Fruit fly (Drosophila melanogaster) whole organism, embryonic: ENCODE data around the gene NANS.

Experiments
- Adf1 ChIP-seq: fragments of 200-800 bp; sonication (Bioruptor generic); IDR thresholded peaks from 2 replicates; pipeline ENCODE4 v1.3.6; 2022; ENCODE audit warnings: missing biosample characterization, missing genetic modification characterization
- Atf6 ChIP-seq: fragments of 200-800 bp; sonication (Bioruptor generic); IDR thresholded peaks from 2 replicates; pipeline ENCODE4 v1.3.6; 2022; ENCODE audit warnings: missing biosample characterization, missing genetic modification characterization
- CG10209 ChIP-seq: fragments of 200-800 bp; sonication (Bioruptor generic); optimal IDR thresholded peaks from 3 replicates; lab custom pipeline; 2017; ENCODE audit warnings: missing biosample characterization, mild to moderate bottlenecking, missing genetic modification characterization, missing genetic modification reagents
- CG12391 ChIP-seq: fragments of 200-800 bp; sonication (Bioruptor generic); optimal IDR thresholded peaks from 3 replicates; lab custom pipeline; 2018; ENCODE audit warnings: missing biosample characterization, mild to moderate bottlenecking, missing genetic modification characterization, moderate library complexity
- CG12659 ChIP-seq: fragments of 200-800 bp; sonication (Bioruptor generic); optimal IDR thresholded peaks from 3 replicates; lab custom pipeline; 2017; ENCODE audit warnings: mild to moderate bottlenecking, missing biosample characterization, missing genetic modification reagents, missing genetic modification characterization
- CG13424 ChIP-seq: fragments of 200-800 bp; sonication (Bioruptor generic); optimal IDR thresholded peaks from 2 replicates; lab custom pipeline; 2019; ENCODE audit warnings: missing biosample characterization, mild to moderate bottlenecking, missing genetic modification characterization, moderate library complexity
- CG13775 ChIP-seq: fragments of 200-800 bp; sonication (Bioruptor generic); optimal IDR thresholded peaks from 3 replicates; lab custom pipeline; 2017; ENCODE audit warnings: missing biosample characterization, mild to moderate bottlenecking, missing genetic modification characterization
- CG13894 ChIP-seq: fragments of 200-800 bp; sonication (Bioruptor generic); optimal IDR thresholded peaks from 3 replicates; lab custom pipeline; 2018; ENCODE audit warnings: missing biosample characterization, mild to moderate bottlenecking, missing genetic modification characterization, moderate library complexity
- CG14050 ChIP-seq: fragments of 200-800 bp; sonication (Bioruptor generic); IDR thresholded peaks from 3 replicates; pipeline ENCODE4 v1.3.6; 2022; ENCODE audit warnings: missing biosample characterization, missing genetic modification characterization
- CG16815 ChIP-seq: fragments of 200-800 bp; sonication (Bioruptor generic); optimal IDR thresholded peaks from 3 replicates; lab custom pipeline; 2017; ENCODE audit warnings: missing biosample characterization, mild to moderate bottlenecking, missing genetic modification characterization
- CG17359 ChIP-seq: fragments of 200-800 bp; sonication (Bioruptor generic); optimal IDR thresholded peaks from 3 replicates; lab custom pipeline; 2018; ENCODE audit warnings: missing biosample characterization, mild to moderate bottlenecking, missing genetic modification characterization, moderate library complexity
- CG17912 ChIP-seq: fragments of 200-800 bp; sonication (Bioruptor generic); optimal IDR thresholded peaks from 2 replicates; lab custom pipeline; 2018; ENCODE audit warnings: missing biosample characterization, mild to moderate bottlenecking, missing genetic modification characterization
- CG18599 ChIP-seq: fragments of 200-800 bp; sonication (Bioruptor generic); optimal IDR thresholded peaks from 3 replicates; lab custom pipeline; 2017; ENCODE audit warnings: missing biosample characterization, missing genetic modification characterization, mild to moderate bottlenecking, moderate library complexity, missing genetic modification reagents
- CG3163 ChIP-seq: fragments of 200-800 bp; sonication (Bioruptor generic); optimal IDR thresholded peaks from 3 replicates; lab custom pipeline; 2016; ENCODE audit warnings: missing biosample characterization, missing genetic modification characterization
- CG34224 ChIP-seq: fragments of 200-800 bp; sonication (Bioruptor generic); IDR thresholded peaks from 3 replicates; pipeline ENCODE4 v1.3.6; 2022; ENCODE audit warnings: missing biosample characterization, missing genetic modification characterization; ENCODE audit not compliant: partially characterized antibody
- CG3726 ChIP-seq: fragments of 200-800 bp; sonication (Bioruptor generic); IDR thresholded peaks from 3 replicates; pipeline ENCODE4, ENCODE4 v1.3.6; 2022; ENCODE audit warnings: missing biosample characterization, missing genetic modification characterization
- CG3847 ChIP-seq: fragments of 200-800 bp; sonication (Bioruptor generic); IDR thresholded peaks from 2 replicates; pipeline ENCODE4 v1.3.6; 2022; ENCODE audit warnings: missing biosample characterization, missing genetic modification characterization
- CG6654 ChIP-seq: fragments of 200-800 bp; sonication (Bioruptor generic); optimal IDR thresholded peaks from 2 replicates; lab custom pipeline; 2017; ENCODE audit warnings: missing biosample characterization, mild to moderate bottlenecking, missing genetic modification characterization
- CG8388 ChIP-seq: fragments of 200-800 bp; sonication (Bioruptor generic); optimal IDR thresholded peaks from 2 replicates; lab custom pipeline; 2019; ENCODE audit warnings: missing biosample characterization, mild to moderate bottlenecking, missing genetic modification characterization, moderate library complexity
- CrebB ChIP-seq: fragments of 200-800 bp; sonication (Bioruptor generic); optimal IDR thresholded peaks from 3 replicates; lab custom pipeline; 2018; ENCODE audit warnings: missing biosample characterization, mild to moderate bottlenecking, missing genetic modification characterization
- D19B ChIP-seq: fragments of 200-800 bp; sonication (Bioruptor generic); optimal IDR thresholded peaks from 2 replicates; lab custom pipeline; 2017; ENCODE audit warnings: missing biosample characterization, mild to moderate bottlenecking, missing genetic modification characterization
- Deaf1 ChIP-seq: fragments of 200-800 bp; optimal IDR thresholded peaks from 3 replicates; lab custom pipeline; 2019; ENCODE audit warnings: missing biosample characterization, mild to moderate bottlenecking, missing genetic modification characterization, moderate library complexity
- Drgx ChIP-seq: fragments of 200-800 bp; sonication (Bioruptor generic); IDR thresholded peaks from 2 replicates; pipeline ENCODE4 v1.3.6; 2022; ENCODE audit warnings: missing biosample characterization, missing genetic modification characterization
- Eip74EF ChIP-seq, 2 experiments: fragments of 200-800 bp in 1 of 2; fragments of >200 bp in 1 of 2; sonication (Bioruptor generic) in 1 of 2; optimal IDR thresholded peaks; 2 replicates each; lab custom pipeline; 2017 to 2019; ENCODE audit warnings: missing biosample characterization in 2 of 2, missing genetic modification characterization in 2 of 2, mild to moderate bottlenecking in 1 of 2, moderate library complexity in 1 of 2
- Fer1 ChIP-seq: fragments of 200-800 bp; sonication (Bioruptor generic); optimal IDR thresholded peaks from 2 replicates; lab custom pipeline; 2017; ENCODE audit warnings: missing biosample characterization, mild to moderate bottlenecking, missing genetic modification characterization
- Hand ChIP-seq: fragments of 200-800 bp; sonication (Bioruptor generic); optimal IDR thresholded peaks from 2 replicates; lab custom pipeline; 2017; ENCODE audit warnings: mild to moderate bottlenecking, missing biosample characterization, missing genetic modification reagents, missing genetic modification characterization
- Hr78 ChIP-seq, 2 experiments: fragments of 200-800 bp in 1 of 2; fragments of >200 bp in 1 of 2; sonication (Bioruptor generic) in 1 of 2; optimal IDR thresholded peaks; 2 replicates each; lab custom pipeline; 2017 to 2019; ENCODE audit warnings: missing biosample characterization in 2 of 2, missing genetic modification characterization in 2 of 2, mild to moderate bottlenecking in 1 of 2, moderate library complexity in 1 of 2
- Lim3 ChIP-seq: fragments of 200-800 bp; sonication (Bioruptor generic); IDR thresholded peaks from 2 replicates; pipeline ENCODE4 v1.3.6; 2022; ENCODE audit warnings: missing biosample characterization, missing genetic modification characterization
- Lpt ChIP-seq: fragments of >200 bp; optimal IDR thresholded peaks from 2 replicates; lab custom pipeline; 2018; ENCODE audit warnings: missing biosample characterization, missing genetic modification characterization
- NC2β ChIP-seq: fragments of 200-800 bp; sonication (Bioruptor generic); optimal IDR thresholded peaks from 2 replicates; lab custom pipeline; 2016; ENCODE audit warnings: missing biosample characterization, missing genetic modification characterization
- PHDP ChIP-seq: fragments of 200-800 bp; sonication (Bioruptor generic); optimal IDR thresholded peaks from 3 replicates; lab custom pipeline; 2018; ENCODE audit warnings: missing biosample characterization, mild to moderate bottlenecking, missing genetic modification characterization, moderate library complexity
- Pdp1 ChIP-seq, 2 experiments: fragments of 200-800 bp; sonication (Bioruptor generic); optimal IDR thresholded peaks; 3 replicates each; lab custom pipeline; 2016; ENCODE audit warnings: missing biosample characterization in 2 of 2, missing genetic modification characterization in 2 of 2, mild to moderate bottlenecking in 1 of 2, moderate library complexity in 1 of 2
- Ptx1 ChIP-seq: fragments of 200-800 bp; sonication (Bioruptor generic); IDR thresholded peaks from 2 replicates; pipeline ENCODE4 v1.3.6; 2022; ENCODE audit warnings: missing biosample characterization, missing genetic modification characterization
- Rfx ChIP-seq: fragments of 200-800 bp; sonication (Bioruptor generic); IDR thresholded peaks from 2 replicates; pipeline ENCODE4 v1.3.6; 2022; ENCODE audit warnings: missing biosample characterization, missing genetic modification characterization
- Sox100B ChIP-seq: fragments of 200-800 bp; sonication (Bioruptor generic); optimal IDR thresholded peaks from 3 replicates; lab custom pipeline; 2018; ENCODE audit warnings: missing biosample characterization, mild to moderate bottlenecking, missing genetic modification characterization
- Trl ChIP-seq, 3 experiments: fragments of >200 bp in 2 of 3; fragments of 200-800 bp in 1 of 3; sonication (Bioruptor generic) in 1 of 3; optimal IDR thresholded peaks; 2 replicates in 1 of 3; 3 replicates in 2 of 3; lab custom pipeline; 2016 to 2017; ENCODE audit warnings: missing biosample characterization in 1 of 3, missing genetic modification characterization in 1 of 3
- al ChIP-seq: fragments of 200-800 bp; sonication (Bioruptor generic); IDR thresholded peaks from 2 replicates; pipeline ENCODE4 v1.3.6; 2022; ENCODE audit warnings: missing biosample characterization, missing genetic modification characterization
- cg ChIP-seq: fragments of 200-800 bp; sonication (Bioruptor generic); optimal IDR thresholded peaks from 3 replicates; lab custom pipeline; 2019; ENCODE audit warnings: missing biosample characterization, mild to moderate bottlenecking, missing genetic modification characterization, moderate library complexity
- dpn ChIP-seq, 2 experiments: fragments of 200-800 bp; sonication (Bioruptor generic); optimal IDR thresholded peaks; 3 replicates each; lab custom pipeline; 2016; ENCODE audit warnings: missing biosample characterization in 2 of 2, missing genetic modification characterization in 2 of 2
- pan ChIP-seq, 4 experiments: fragments of >200 bp in 3 of 4; fragments of 200-800 bp in 1 of 4; sonication (Bioruptor generic) in 1 of 4; optimal IDR thresholded peaks in 3 of 4; IDR thresholded peaks in 1 of 4; 2 replicates each; pipeline versions ENCODE4 v1.3.6 to Lab custom; 2017 to 2022; ENCODE audit warnings: missing biosample characterization in 2 of 4, missing genetic modification characterization in 2 of 4, mixed read lengths in 1 of 4
- phol ChIP-seq: fragments of 200-800 bp; sonication (Bioruptor generic); optimal IDR thresholded peaks from 3 replicates; lab custom pipeline; 2018; ENCODE audit warnings: missing biosample characterization, mild to moderate bottlenecking, missing genetic modification characterization, moderate library complexity
- row ChIP-seq: fragments of 200-800 bp; sonication (Bioruptor generic); IDR thresholded peaks from 3 replicates; pipeline ENCODE4 v1.3.6; 2022; ENCODE audit warnings: missing biosample characterization, missing genetic modification characterization
- sisA ChIP-seq: fragments of 200-800 bp; sonication (Bioruptor generic); IDR thresholded peaks from 2 replicates; pipeline ENCODE4 v1.3.6; 2022; ENCODE audit warnings: missing biosample characterization, missing genetic modification characterization
- slbo ChIP-seq: fragments of 200-800 bp; sonication (Bioruptor generic); IDR thresholded peaks from 2 replicates; pipeline ENCODE4 v1.3.6; 2022; ENCODE audit warnings: missing biosample characterization, missing genetic modification characterization
- sug ChIP-seq: fragments of 200-800 bp; optimal IDR thresholded peaks from 2 replicates; lab custom pipeline; 2019; ENCODE audit warnings: missing biosample characterization, mild to moderate bottlenecking, missing genetic modification characterization, moderate library complexity
- tap ChIP-seq: fragments of 200-800 bp; optimal IDR thresholded peaks from 3 replicates; lab custom pipeline; 2019; ENCODE audit warnings: missing biosample characterization, mild to moderate bottlenecking, missing genetic modification characterization, moderate library complexity

NANS gene

DNA sequence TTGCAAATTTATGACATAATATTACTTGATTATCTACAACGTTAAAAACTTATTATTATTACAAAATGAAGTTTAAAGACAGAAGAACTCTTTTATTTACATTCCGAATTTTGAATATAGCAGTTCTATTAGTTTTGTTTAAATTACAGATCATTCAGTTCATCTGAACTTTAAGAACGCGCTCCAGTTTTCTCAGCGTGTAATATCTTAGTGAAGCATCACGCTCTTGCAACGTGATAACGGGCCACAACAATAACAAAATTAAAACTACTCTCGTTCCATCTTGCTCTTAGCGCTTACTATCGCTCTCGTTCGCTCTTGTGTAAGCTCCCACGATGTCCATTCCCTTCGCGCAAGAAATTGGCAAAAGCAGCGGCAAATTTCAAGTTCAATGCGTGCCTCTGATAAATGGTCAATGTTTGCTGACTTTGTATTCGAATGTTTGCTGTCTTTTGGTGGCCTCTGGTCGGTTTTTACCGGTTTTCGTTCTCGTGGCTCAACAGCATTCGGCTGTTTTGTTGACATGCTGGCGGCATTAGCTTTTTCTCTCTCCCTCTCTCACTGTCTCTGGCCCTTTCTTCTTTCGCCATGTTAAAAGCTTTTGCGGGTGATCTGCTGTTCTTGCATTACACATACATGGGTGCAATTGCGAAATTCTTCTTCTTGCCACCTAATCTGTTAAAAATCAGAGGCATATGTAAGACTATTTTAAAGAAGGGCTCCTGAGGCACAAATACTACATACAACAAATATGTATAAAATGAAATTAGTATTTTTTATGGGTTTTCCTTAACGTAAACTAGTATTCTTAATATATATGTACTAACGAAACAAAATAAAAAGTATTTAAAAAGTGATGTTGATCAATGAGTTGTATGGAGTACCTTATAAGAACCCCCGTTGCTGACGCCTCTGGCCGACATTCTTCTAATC lies 16.5 kb downstream of the NANS start (continued):
- TF ChIP-seq CG18599 (peak; percentile 67), NC2β (GFP tag; lab: Kevin White, UChicago) (no peak), CG16815 (GFP tag; lab: Kevin White, UChicago) (peak; percentile 15), CG6654 (GFP tag; lab: Kevin White, UChicago) (no peak), Rfx (GFP tag; lab: Robert Waterston, UW) (peak; percentile 44), CG13775 (GFP tag; lab: Kevin White, UChicago) (peak; percentile 24), CG3847 (GFP tag; lab: Robert Waterston, UW) (peak; percentile 8; the same call in 1 of the 2 replicates), CG34224 (GFP tag; lab: Robert Waterston, UW) (0 out of 3 replicates have a peak, but pooled peaks have one; percentile 8), Ptx1 (GFP tag; lab: Robert Waterston, UW) (peak; percentile 29; the same call in 1 of the 2 replicates), Pdp1 (GFP tag; optimal IDR thresholded peaks at IDR 0.05; lab: Kevin White, UChicago) (peak in 1 of 2 experiments; percentile 27), Lpt (GFP tag; lab: Kevin White, UChicago) (no peak), pan (optimal IDR thresholded peaks at IDR 0.05; lab: Kevin White, UChicago) (no peak), pan (GFP tag; optimal IDR thresholded peaks at IDR 0.05 in 1 of 2, IDR thresholded peaks at IDR 0.05 in 1 of 2) (no peak), row (GFP tag; lab: Robert Waterston, UW) (peak; percentile 75), CG12391 (tag; lab: Kevin White, UChicago) (peak; percentile 16), Drgx (GFP tag; lab: Robert Waterston, UW) (peak; percentile 55), Adf1 (no peak), phol (tag; lab: Kevin White, UChicago) (peak; percentile 1), CG13424 (tag; lab: Kevin White, UChicago) (peak; percentile 53), sug (tag; lab: Kevin White, UChicago) (peak; percentile 6), CG3163 (peak; percentile 4), Lim3 (GFP tag; lab: Robert Waterston, UW) (no peak), Hand (peak; percentile 4), CrebB (tag; lab: Kevin White, UChicago) (no peak), tap (tag; lab: Kevin White, UChicago) (peak; percentile 12), Eip74EF (GFP tag; optimal IDR thresholded peaks at IDR 0.05; lab: Kevin White, UChicago) (no peak), PHDP (tag; lab: Kevin White, UChicago) (peak; percentile 55), Fer1 (GFP tag; lab: Kevin White, UChicago) (peak; percentile 33), CG17912 (GFP tag; lab: Kevin White, UChicago) (no peak), dpn (GFP tag; optimal IDR thresholded peaks at IDR 0.05; lab: Kevin White, UChicago) (no peak), D19B (GFP tag; lab: Kevin White, UChicago) (peak; percentile 23), cg (peak; percentile 9), CG17359 (tag; lab: Kevin White, UChicago) (peak; percentile 25), Sox100B (GFP tag; lab: Kevin White, UChicago) (peak; percentile 17), CG14050 (GFP tag; lab: Robert Waterston, UW) (0 out of 3 replicates have a peak, but pooled peaks have one; percentile 23), al (GFP tag; lab: Robert Waterston, UW) (peak; percentile 23; the same call in 1 of the 2 replicates), slbo (GFP tag; lab: Robert Waterston, UW) (peak; percentile 51; the same call in 1 of the 2 replicates), CG12659 (GFP tag; lab: Kevin White, UChicago) (peak; percentile 43), CG13894 (tag; lab: Kevin White, UChicago) (peak; percentile 34), Hr78 (GFP tag; optimal IDR thresholded peaks at IDR 0.05; lab: Kevin White, UChicago) (peak in 1 of 2 experiments; percentile 21), Atf6 (GFP tag; lab: Robert Waterston, UW) (peak; percentile 39), CG3726 (GFP tag; lab: Robert Waterston, UW) (no peak), sisA (no peak), Trl (optimal IDR thresholded peaks at IDR 0.05; lab: Kevin White, UChicago) (peak; percentile 15 to 76), Trl (GFP tag; optimal IDR thresholded peaks at IDR 0.05; lab: Kevin White, UChicago) (no peak), CG10209 (GFP tag; lab: Kevin White, UChicago) (peak; percentile 24), Deaf1 (tag; lab: Kevin White, UChicago) (peak; percentile 66), CG8388 (GFP tag; lab: Kevin White, UChicago) (no peak)
